Fruit fly (Drosophila melanogaster): ENCODE data around the gene CG4594.

CG4594 gene

dm6 chr2L:9938631-9939256, 18.8 kb downstream of the CG4594 start, which contains the start of the genes Datp and CG4619:
Gene Datp (minus strand): TSS chr2L:9938790.
Gene CG4619 (plus strand): TSS chr2L:9938863.
- TF ChIP-seq usp (GFP tag; optimal IDR thresholded peaks at IDR 0.05) (no peak), EcR (GFP tag; optimal IDR thresholded peaks at IDR 0.05) (no peak), CG8478 (optimal IDR thresholded peaks at IDR 0.05) (no peak), pan (optimal IDR thresholded peaks at IDR 0.05) (no peak), Dll (optimal IDR thresholded peaks at IDR 0.05) (no peak), psq (optimal IDR thresholded peaks at IDR 0.05) (no peak)

- TF ChIP-seq CG8478 (optimal IDR thresholded peaks at IDR 0.05) (no peak), Dll (optimal IDR thresholded peaks at IDR 0.05) (no peak), EcR (GFP tag; optimal IDR thresholded peaks at IDR 0.05) (no peak), psq (optimal IDR thresholded peaks at IDR 0.05) (no peak), usp (GFP tag; optimal IDR thresholded peaks at IDR 0.05) (no peak)
These were observed 23.6 kb downstream of the CG4594 start for dm6 chr2L:9943521-9943920.

dm6 chr2L:9945086-9945485, 25.1 kb downstream of the CG4594 start:
- no peak for TF ChIP-seq usp (GFP tag; optimal IDR thresholded peaks at IDR 0.05)

dm6 chr2L:9946051-9946450, 26.1 kb downstream of the CG4594 start:
- no peak for TF ChIP-seq EcR (GFP tag; optimal IDR thresholded peaks at IDR 0.05)
- no peak for TF ChIP-seq CG8478 (optimal IDR thresholded peaks at IDR 0.05)
- no peak for TF ChIP-seq Dll (optimal IDR thresholded peaks at IDR 0.05)
- TF ChIP-seq pan (optimal IDR thresholded peaks at IDR 0.05), result no peak
- TF ChIP-seq usp (GFP tag; optimal IDR thresholded peaks at IDR 0.05), result no peak
- TF ChIP-seq psq (optimal IDR thresholded peaks at IDR 0.05), result no peak

- no peak for TF ChIP-seq pan (optimal IDR thresholded peaks at IDR 0.05)
- TF ChIP-seq psq (optimal IDR thresholded peaks at IDR 0.05), result no peak
- TF ChIP-seq EcR (GFP tag; optimal IDR thresholded peaks at IDR 0.05), result no peak
- TF ChIP-seq Dll (optimal IDR thresholded peaks at IDR 0.05), result no peak
These were observed 27.3 kb downstream of the CG4594 start, which contains the start of gene CG5853 for dm6 chr2L:9947265-9947664. Gene CG5853 (minus strand): TSS chr2L:9947648.

dm6 chr2L:9947738-9948519, 28.0 kb downstream of the CG4594 start:
- TF ChIP-seq pan (optimal IDR thresholded peaks at IDR 0.05) (no peak), EcR (GFP tag; optimal IDR thresholded peaks at IDR 0.05) (no peak), Dll (optimal IDR thresholded peaks at IDR 0.05) (no peak), CG8478 (optimal IDR thresholded peaks at IDR 0.05) (no peak), psq (optimal IDR thresholded peaks at IDR 0.05) (no peak), usp (GFP tag; optimal IDR thresholded peaks at IDR 0.05) (no peak)

- no peak for TF ChIP-seq EcR (GFP tag; optimal IDR thresholded peaks at IDR 0.05)
- TF ChIP-seq Dll (optimal IDR thresholded peaks at IDR 0.05), result no peak
- no peak for TF ChIP-seq pan (optimal IDR thresholded peaks at IDR 0.05)
- TF ChIP-seq usp (GFP tag; optimal IDR thresholded peaks at IDR 0.05), result no peak
- no peak for TF ChIP-seq CG8478 (optimal IDR thresholded peaks at IDR 0.05)
- no peak for TF ChIP-seq psq (optimal IDR thresholded peaks at IDR 0.05)
These were observed 28.5 kb downstream of the CG4594 start for dm6 chr2L:9948520-9948858.

dm6 chr2L:9949178-9950062, 29.5 kb downstream of the CG4594 start:
- TF ChIP-seq psq (optimal IDR thresholded peaks at IDR 0.05), result no peak
- no peak for TF ChIP-seq CG8478 (optimal IDR thresholded peaks at IDR 0.05)
- no peak for TF ChIP-seq EcR (GFP tag; optimal IDR thresholded peaks at IDR 0.05)
- no peak for TF ChIP-seq Dll (optimal IDR thresholded peaks at IDR 0.05)
- no peak for TF ChIP-seq pan (optimal IDR thresholded peaks at IDR 0.05)
- TF ChIP-seq usp (GFP tag; optimal IDR thresholded peaks at IDR 0.05), result no peak

dm6 chr2L:9954119-9954518, 34.2 kb downstream of the CG4594 start, which contains the start of the genes CG13126 and CG4709:
Gene CG13126 (minus strand): TSS chr2L:9954181.
Gene CG4709 (plus strand): TSS chr2L:9954325.
- TF ChIP-seq Dll (optimal IDR thresholded peaks at IDR 0.05), result no peak
- no peak for TF ChIP-seq usp (GFP tag; optimal IDR thresholded peaks at IDR 0.05)
- no peak for TF ChIP-seq psq (optimal IDR thresholded peaks at IDR 0.05)
- TF ChIP-seq CG8478 (optimal IDR thresholded peaks at IDR 0.05), result no peak
- TF ChIP-seq EcR (GFP tag; optimal IDR thresholded peaks at IDR 0.05), result no peak
- TF ChIP-seq pan (optimal IDR thresholded peaks at IDR 0.05), result no peak

- TF ChIP-seq EcR (GFP tag; optimal IDR thresholded peaks at IDR 0.05) (no peak), CG8478 (optimal IDR thresholded peaks at IDR 0.05) (no peak), pan (optimal IDR thresholded peaks at IDR 0.05) (no peak), psq (optimal IDR thresholded peaks at IDR 0.05) (no peak), usp (GFP tag; optimal IDR thresholded peaks at IDR 0.05) (no peak), Dll (optimal IDR thresholded peaks at IDR 0.05) (no peak)
These were observed 34.7 kb downstream of the CG4594 start for dm6 chr2L:9954696-9955095.

dm6 chr2L:9956993-9957652, 37.2 kb downstream of the CG4594 start, which contains the start of the genes CG4658 and CG5846:
Gene CG4658 (plus strand): TSS chr2L:9957132.
Gene CG5846 (minus strand): TSS chr2L:9957237.
- TF ChIP-seq usp (GFP tag; optimal IDR thresholded peaks at IDR 0.05), result no peak
- no peak for TF ChIP-seq CG8478 (optimal IDR thresholded peaks at IDR 0.05)
- TF ChIP-seq pan (optimal IDR thresholded peaks at IDR 0.05), result peak; percentile 96
- TF ChIP-seq EcR (GFP tag; optimal IDR thresholded peaks at IDR 0.05), result no peak
- no peak for TF ChIP-seq Dll (optimal IDR thresholded peaks at IDR 0.05)
- TF ChIP-seq psq (optimal IDR thresholded peaks at IDR 0.05), result no peak

All from whole organism.